Fruit fly (Drosophila melanogaster): ENCODE data around the gene CG7394.
A peak's percentile ranks its signal among the peaks of the same experiment; 100 is the strongest.

Gene CG7394

dm6 chr3L:11530370-11530769, 31.4 kb upstream of the CG7394 start (continued):
- TF ChIP-seq CG14965 (GFP tag; optimal IDR thresholded peaks at IDR 0.05; ENCODE audit: borderline replicate concordance) (no peak), Hey (tag; optimal IDR thresholded peaks at IDR 0.05) (peak; percentile 41), CG10543 (GFP tag; optimal IDR thresholded peaks at IDR 0.05) (peak; percentile 39), CG10274 (GFP tag; optimal IDR thresholded peaks at IDR 0.05) (no peak), sd (tag; optimal IDR thresholded peaks at IDR 0.05) (no peak), sens (GFP tag) (peak; percentile 69), Med (GFP tag) (peak; percentile 60), HLHmδ (GFP tag; optimal IDR thresholded peaks at IDR 0.05) (no peak), nom (GFP tag; optimal IDR thresholded peaks at IDR 0.05) (no peak), so (GFP tag; IDR thresholded peaks at IDR 0.05) (peak; percentile 7; the same call in 1 of the 3 replicates), bcd (GFP tag; optimal IDR thresholded peaks at IDR 0.05) (no peak), inv (GFP tag; IDR thresholded peaks at IDR 0.05; ENCODE audit: partially characterized antibody) (no peak), Deaf1 (tag; optimal IDR thresholded peaks at IDR 0.05) (peak; percentile 31)

dm6 chr3L:11531300-11531699, 30.5 kb upstream of the CG7394 start:
- TF ChIP-seq slp2 (GFP tag; optimal IDR thresholded peaks at IDR 0.05) (no peak), HLH3B (GFP tag; IDR thresholded peaks at IDR 0.05) (no peak), CG12769 (tag; optimal IDR thresholded peaks at IDR 0.05) (no peak), sob (GFP tag; IDR thresholded peaks at IDR 0.05) (no peak), fd64A (GFP tag; optimal IDR thresholded peaks at IDR 0.05) (peak; percentile 3), CG5245 (GFP tag; optimal IDR thresholded peaks at IDR 0.05) (no peak), dati (GFP tag; IDR thresholded peaks at IDR 0.05) (no peak), CG3726 (GFP tag; IDR thresholded peaks at IDR 0.05) (no peak), mirr (GFP tag; optimal IDR thresholded peaks at IDR 0.05) (peak; percentile 87), CG10979 (tag; optimal IDR thresholded peaks at IDR 0.05) (no peak), Max (GFP tag; optimal IDR thresholded peaks at IDR 0.05) (no peak), GATAe (GFP tag; conservative IDR thresholded peaks at IDR 0.05) (peak; percentile 84), chinmo (GFP tag; IDR thresholded peaks at IDR 0.05; ENCODE audit: partially characterized antibody) (0 out of 4 replicates have a peak, but pooled peaks have one; percentile 16), ac (GFP tag; optimal IDR thresholded peaks at IDR 0.05) (no peak), ci (GFP tag; IDR thresholded peaks at IDR 0.05) (0 out of 3 replicates have a peak, but pooled peaks have one; percentile 30), Dad (GFP tag; optimal IDR thresholded peaks at IDR 0.05) (no peak), cg (GFP tag; optimal IDR thresholded peaks at IDR 0.05) (peak; percentile 25), NK7.1 (GFP tag; optimal IDR thresholded peaks at IDR 0.05) (no peak), PHDP (tag; optimal IDR thresholded peaks at IDR 0.05) (no peak), CG12236 (GFP tag; optimal IDR thresholded peaks at IDR 0.05) (no peak), bcd (GFP tag; optimal IDR thresholded peaks at IDR 0.05) (no peak), Dll (GFP tag; IDR thresholded peaks at IDR 0.05; ENCODE audit: partially characterized antibody) (no peak), CG11456 (GFP tag; IDR thresholded peaks at IDR 0.05) (0 out of 3 replicates have a peak, but pooled peaks have one; percentile 19), Xbp1 (GFP tag; optimal IDR thresholded peaks at IDR 0.05) (no peak), CG11695 (GFP tag; IDR thresholded peaks at IDR 0.05) (0 out of 3 replicates have a peak, but pooled peaks have one; percentile 10), CG43689 (GFP tag; IDR thresholded peaks at IDR 0.05) (no peak), CG8281 (tag; optimal IDR thresholded peaks at IDR 0.05) (no peak), CG4360 (GFP tag; IDR thresholded peaks at IDR 0.05) (peak; percentile 80), CG11085 (GFP tag; IDR thresholded peaks at IDR 0.05) (no peak), CG6689 (GFP tag; IDR thresholded peaks at IDR 0.05) (no peak), CG10321 (GFP tag; IDR thresholded peaks at IDR 0.05) (no peak), lab (GFP tag; optimal IDR thresholded peaks at IDR 0.05) (peak; percentile 60), D19A (tag; optimal IDR thresholded peaks at IDR 0.05) (no peak), zen (tag; optimal IDR thresholded peaks at IDR 0.05) (no peak), grn (GFP tag; optimal IDR thresholded peaks at IDR 0.05) (no peak), dan (GFP tag; IDR thresholded peaks at IDR 0.05) (no peak), Pdp1 (GFP tag; optimal IDR thresholded peaks at IDR 0.05) (no peak), ATbp (GFP tag; optimal IDR thresholded peaks at IDR 0.05) (peak; percentile 36)

Measured in whole organism, embryonic.